Worm (Caenorhabditis elegans) whole organism, L3 larva: ENCODE results near the gene scav-2.
A peak's percentile ranks its signal among the peaks of the same experiment; 100 is the strongest.

ENCODE experiments used
- R02D3.7 ChIP-seq: fragments of 150-350 bp; optimal IDR thresholded peaks from 2 replicates; lab custom pipeline; 2014; ENCODE audit warnings: missing biosample characterization, missing genetic modification characterization
- aly-2 ChIP-seq: fragments of 150-350 bp; optimal IDR thresholded peaks from 2 replicates; lab custom pipeline; 2014; ENCODE audit warnings: missing biosample characterization, missing genetic modification characterization
- ama-1 ChIP-seq: fragments of 150-350 bp; optimal IDR thresholded peaks from 2 replicates; lab custom pipeline; 2018
- lin-39 ChIP-seq: fragments of 150-350 bp; optimal IDR thresholded peaks from 2 replicates; lab custom pipeline; 2018; ENCODE audit warnings: missing biosample characterization, missing genetic modification reagents, missing genetic modification characterization
- mdl-1 ChIP-seq: fragments of 150-350 bp; optimal IDR thresholded peaks from 2 replicates; lab custom pipeline; 2014; ENCODE audit warnings: missing biosample characterization, missing genetic modification characterization
- nfya-1 ChIP-seq: sonication (generic microtip); optimal IDR thresholded peaks from 2 replicates; lab custom pipeline; 2017; ENCODE audit warnings: missing genetic modification characterization, mild to moderate bottlenecking, missing compliant biosample characterization, antibody characterized with exemption, moderate library complexity; ENCODE audit not compliant: insufficient read depth
- nhr-12 ChIP-seq: fragments of 150-350 bp; optimal IDR thresholded peaks from 2 replicates; lab custom pipeline; 2014; ENCODE audit warnings: missing biosample characterization, missing genetic modification characterization
- nhr-77 ChIP-seq: fragments of 150-350 bp; optimal IDR thresholded peaks from 2 replicates; lab custom pipeline; 2014; ENCODE audit warnings: missing biosample characterization, missing genetic modification characterization
- pha-4 ChIP-seq: fragments of 150-350 bp; optimal IDR thresholded peaks from 2 replicates; lab custom pipeline; 2014; ENCODE audit warnings: missing biosample characterization, missing genetic modification reagents, missing genetic modification characterization
- pqm-1 ChIP-seq: fragments of 150-350 bp; optimal IDR thresholded peaks from 2 replicates; lab custom pipeline; 2017; ENCODE audit warnings: missing biosample characterization, missing genetic modification characterization, inconsistent platforms
- snpc-4 ChIP-seq: fragments of 150-350 bp; optimal IDR thresholded peaks from 2 replicates; lab custom pipeline; 2014; ENCODE audit warnings: missing biosample characterization, missing genetic modification characterization

DNA sequence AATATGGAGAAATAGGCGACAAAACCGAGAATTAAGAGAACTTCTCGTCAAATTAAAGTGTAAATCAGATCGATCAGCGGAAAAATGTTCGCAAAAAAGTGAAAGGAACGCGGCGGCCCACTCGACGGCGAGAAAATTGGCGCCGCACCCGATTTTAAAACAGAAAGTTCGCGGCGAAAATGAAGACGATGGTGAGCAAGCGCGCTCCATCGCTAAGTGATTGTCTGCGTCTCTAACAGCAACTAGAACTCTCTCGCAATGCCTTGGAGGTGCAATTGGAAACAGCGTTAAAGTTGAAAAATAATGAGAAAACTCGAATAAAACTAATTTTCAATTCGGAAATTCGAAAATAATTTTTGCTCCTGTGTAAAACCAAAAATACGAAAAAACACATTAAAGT is 25.1 kb downstream of the scav-2 start:
- no peak for TF ChIP-seq mdl-1
- TF ChIP-seq pha-4 (tag; lab: Kevin White, UChicago): peak; percentile 68
- TF ChIP-seq snpc-4 (tag; lab: Kevin White, UChicago): peak; percentile 35
- TF ChIP-seq R02D3.7 (tag; lab: Kevin White, UChicago): no peak
- no peak for TF ChIP-seq nhr-77
- no peak for TF ChIP-seq nhr-12 (tag; lab: Kevin White, UChicago)
- peak; percentile 83 for TF ChIP-seq nfya-1 (tag; lab: Kevin White, UChicago)
- TF ChIP-seq aly-2 (tag; lab: Kevin White, UChicago): no peak
- TF ChIP-seq lin-39 (tag; lab: Kevin White, UChicago): peak; percentile 83
- no peak for TF ChIP-seq ama-1
- TF ChIP-seq pqm-1 (tag; lab: Kevin White, UChicago): no peak
